Fruit fly (Drosophila melanogaster) whole organism, embryonic: Measurements from ENCODE around the gene CG12723.

Source experiments
- Antp ChIP-seq: fragments of 200-800 bp; sonication (Bioruptor generic); optimal IDR thresholded peaks from 3 replicates; lab custom pipeline; 2016; ENCODE audit warnings: missing biosample characterization, missing genetic modification characterization
- CG10654 ChIP-seq: fragments of 200-800 bp; sonication (Bioruptor generic); optimal IDR thresholded peaks from 2 replicates; lab custom pipeline; 2016; ENCODE audit warnings: missing biosample characterization, missing genetic modification characterization
- CG14014 ChIP-seq: fragments of 200-800 bp; sonication (Bioruptor generic); IDR thresholded peaks from 2 replicates; pipeline ENCODE4 v1.3.6; 2022; ENCODE audit warnings: missing biosample characterization, missing genetic modification characterization
- CG15479 ChIP-seq: fragments of 200-800 bp; sonication (Bioruptor generic); optimal IDR thresholded peaks from 3 replicates; lab custom pipeline; 2019; ENCODE audit warnings: missing biosample characterization, mild to moderate bottlenecking, missing genetic modification characterization, moderate library complexity
- CG18764 ChIP-seq: fragments of 200-800 bp; sonication (Bioruptor generic); optimal IDR thresholded peaks from 3 replicates; lab custom pipeline; 2016; ENCODE audit warnings: missing biosample characterization, missing genetic modification characterization
- CG2678 ChIP-seq: fragments of 200-800 bp; sonication (Bioruptor generic); optimal IDR thresholded peaks from 3 replicates; lab custom pipeline; 2019; ENCODE audit warnings: missing biosample characterization, mild to moderate bottlenecking, missing genetic modification characterization, moderate library complexity
- CG2875 ChIP-seq: fragments of 200-800 bp; sonication (Bioruptor generic); optimal IDR thresholded peaks from 2 replicates; lab custom pipeline; 2017; ENCODE audit warnings: missing biosample characterization, mild to moderate bottlenecking, missing genetic modification characterization, missing genetic modification reagents
- CG30403 ChIP-seq: fragments of 200-800 bp; sonication (Bioruptor generic); optimal IDR thresholded peaks from 3 replicates; lab custom pipeline; 2016; ENCODE audit warnings: missing biosample characterization, missing genetic modification characterization
- CG31224 ChIP-seq: fragments of 200-800 bp; sonication (Bioruptor generic); IDR thresholded peaks from 2 replicates; pipeline ENCODE4 v1.3.6; 2022; ENCODE audit warnings: missing biosample characterization, missing genetic modification characterization
- CG31441 ChIP-seq: fragments of 200-800 bp; sonication (Bioruptor generic); IDR thresholded peaks from 2 replicates; pipeline ENCODE4 v1.3.6; 2022; ENCODE audit warnings: missing biosample characterization, missing genetic modification characterization
- CG3726 ChIP-seq: fragments of 200-800 bp; sonication (Bioruptor generic); IDR thresholded peaks from 3 replicates; pipeline ENCODE4, ENCODE4 v1.3.6; 2022; ENCODE audit warnings: missing biosample characterization, missing genetic modification characterization
- CG5180 ChIP-seq: fragments of 200-800 bp; sonication (Bioruptor generic); optimal IDR thresholded peaks from 3 replicates; lab custom pipeline; 2017; ENCODE audit warnings: missing biosample characterization, missing genetic modification characterization, mild to moderate bottlenecking, moderate library complexity, missing genetic modification reagents
- CG6254 ChIP-seq: fragments of 200-800 bp; sonication (Bioruptor generic); optimal IDR thresholded peaks from 3 replicates; lab custom pipeline; 2017; ENCODE audit warnings: mild to moderate bottlenecking, missing biosample characterization, missing genetic modification reagents, missing genetic modification characterization
- CG6654 ChIP-seq: fragments of 200-800 bp; sonication (Bioruptor generic); optimal IDR thresholded peaks from 2 replicates; lab custom pipeline; 2017; ENCODE audit warnings: missing biosample characterization, mild to moderate bottlenecking, missing genetic modification characterization
- CG6791 ChIP-seq: fragments of 200-800 bp; sonication (Bioruptor generic); IDR thresholded peaks from 3 replicates; pipeline ENCODE4 v1.3.6; 2022; ENCODE audit warnings: missing biosample characterization, missing genetic modification characterization; ENCODE audit not compliant: partially characterized antibody
- CG7556 ChIP-seq: fragments of 200-800 bp; sonication (Bioruptor generic); optimal IDR thresholded peaks from 2 replicates; lab custom pipeline; 2017; ENCODE audit warnings: missing biosample characterization, mild to moderate bottlenecking, missing genetic modification characterization
- CG8944 ChIP-seq: fragments of 200-800 bp; sonication (Bioruptor generic); optimal IDR thresholded peaks from 3 replicates; lab custom pipeline; 2016; ENCODE audit warnings: missing biosample characterization, missing genetic modification characterization
- Dip2 ChIP-seq: fragments of 200-800 bp; sonication (Bioruptor generic); IDR thresholded peaks from 2 replicates; pipeline ENCODE4 v1.3.6; 2022; ENCODE audit warnings: missing biosample characterization, missing genetic modification characterization
- Doc2 ChIP-seq: fragments of 200-800 bp; sonication (Bioruptor generic); IDR thresholded peaks from 2 replicates; pipeline ENCODE4 v1.3.6; 2022; ENCODE audit warnings: missing biosample characterization, missing genetic modification characterization
- Fer2 ChIP-seq: fragments of 200-800 bp; sonication (Bioruptor generic); optimal IDR thresholded peaks from 2 replicates; lab custom pipeline; 2018; ENCODE audit warnings: missing biosample characterization, mild to moderate bottlenecking, missing genetic modification characterization, moderate library complexity
- Kr ChIP-seq: fragments of 200-800 bp; sonication (Bioruptor generic); optimal IDR thresholded peaks from 2 replicates; lab custom pipeline; 2017; ENCODE audit warnings: missing biosample characterization, mild to moderate bottlenecking, missing genetic modification characterization
- MESR4 ChIP-seq: fragments of 200-800 bp; sonication (Bioruptor generic); optimal IDR thresholded peaks from 2 replicates; lab custom pipeline; 2018; ENCODE audit warnings: missing biosample characterization, mild to moderate bottlenecking, missing genetic modification characterization, moderate library complexity
- Mrtf ChIP-seq: fragments of 200-800 bp; sonication (Bioruptor generic); IDR thresholded peaks from 3 replicates; pipeline ENCODE4 v1.3.6; 2022; ENCODE audit warnings: missing biosample characterization, missing genetic modification characterization
- Nf-YB ChIP-seq: fragments of 200-800 bp; sonication (Bioruptor generic); optimal IDR thresholded peaks from 3 replicates; lab custom pipeline; 2019; ENCODE audit warnings: missing biosample characterization, mild to moderate bottlenecking, missing genetic modification characterization, moderate library complexity
- NfI ChIP-seq: fragments of 200-800 bp; sonication (Bioruptor generic); optimal IDR thresholded peaks from 3 replicates; lab custom pipeline; 2018; ENCODE audit warnings: missing biosample characterization, mild to moderate bottlenecking, missing genetic modification characterization, moderate library complexity
- Pdp1 ChIP-seq, 2 experiments: fragments of 200-800 bp; sonication (Bioruptor generic); optimal IDR thresholded peaks; 3 replicates each; lab custom pipeline; 2016; ENCODE audit warnings: missing biosample characterization in 2 of 2, missing genetic modification characterization in 2 of 2, mild to moderate bottlenecking in 1 of 2, moderate library complexity in 1 of 2
- Sry-β ChIP-seq: fragments of 200-800 bp; sonication (Bioruptor generic); optimal IDR thresholded peaks from 2 replicates; lab custom pipeline; 2018; ENCODE audit warnings: missing biosample characterization, mild to moderate bottlenecking, missing genetic modification characterization, moderate library complexity
- Sry-δ ChIP-seq: fragments of 200-800 bp; sonication (Bioruptor generic); optimal IDR thresholded peaks from 2 replicates; lab custom pipeline; 2016; ENCODE audit warnings: missing biosample characterization, missing genetic modification characterization
- Xbp1 ChIP-seq: fragments of 200-800 bp; sonication (Bioruptor generic); optimal IDR thresholded peaks from 3 replicates; lab custom pipeline; 2016; ENCODE audit warnings: missing biosample characterization, mild to moderate bottlenecking, missing genetic modification characterization
- bab2 ChIP-seq: fragments of 200-800 bp; sonication (Bioruptor generic); optimal IDR thresholded peaks from 2 replicates; lab custom pipeline; 2016; ENCODE audit warnings: missing biosample characterization, missing genetic modification characterization
- btn ChIP-seq: fragments of 200-800 bp; sonication (Bioruptor generic); optimal IDR thresholded peaks from 2 replicates; lab custom pipeline; 2016; ENCODE audit warnings: missing biosample characterization, missing genetic modification characterization
- danr ChIP-seq: fragments of 200-800 bp; sonication (Bioruptor generic); IDR thresholded peaks from 2 replicates; pipeline ENCODE4 v1.3.6; 2022; ENCODE audit warnings: missing biosample characterization, missing genetic modification characterization
- esg ChIP-seq: fragments of 200-800 bp; sonication (Bioruptor generic); conservative IDR thresholded peaks from 2 replicates; pipeline ENCODE4 v1.3.6; 2022; ENCODE audit warnings: missing biosample characterization, missing genetic modification characterization
- hkb ChIP-seq, 2 experiments: fragments of 200-800 bp in 1 of 2; fragments of >200 bp in 1 of 2; sonication (Bioruptor generic) in 1 of 2; IDR thresholded peaks in 1 of 2; optimal IDR thresholded peaks in 1 of 2; 2 replicates each; pipeline versions ENCODE4 v1.3.6 to Lab custom; 2017 to 2022; ENCODE audit warnings: missing biosample characterization in 1 of 2, missing genetic modification characterization in 1 of 2
- hth ChIP-seq: fragments of >200 bp; optimal IDR thresholded peaks from 2 replicates; lab custom pipeline; 2017; ENCODE audit warnings: inconsistent platforms
- klu ChIP-seq: fragments of 200-800 bp; sonication (Bioruptor generic); IDR thresholded peaks from 2 replicates; pipeline ENCODE4 v1.3.6; 2022; ENCODE audit warnings: missing biosample characterization, missing genetic modification characterization
- lola ChIP-seq, 3 experiments: fragments of >200 bp in 2 of 3; fragments of 200-800 bp in 1 of 3; sonication (Bioruptor generic) in 1 of 3; optimal IDR thresholded peaks; 2 replicates each; lab custom pipeline; 2017 to 2019; ENCODE audit warnings: missing biosample characterization in 3 of 3, missing genetic modification characterization in 3 of 3, mild to moderate bottlenecking in 1 of 3, moderate library complexity in 1 of 3
- lov ChIP-seq, 2 experiments: fragments of 200-800 bp in 1 of 2; fragments of >200 bp in 1 of 2; sonication (Bioruptor generic) in 1 of 2; IDR thresholded peaks in 1 of 2; optimal IDR thresholded peaks in 1 of 2; 2 replicates in 1 of 2; 3 replicates in 1 of 2; pipeline versions ENCODE4 v1.3.6 to Lab custom; 2017 to 2022; ENCODE audit warnings: missing biosample characterization in 1 of 2, missing genetic modification characterization in 1 of 2
- pnt ChIP-seq: fragments of 200-800 bp; sonication (Bioruptor generic); optimal IDR thresholded peaks from 3 replicates; lab custom pipeline; 2016; ENCODE audit warnings: missing biosample characterization, missing genetic modification characterization
- ranshi ChIP-seq: fragments of 200-800 bp; sonication (Bioruptor generic); IDR thresholded peaks from 2 replicates; pipeline ENCODE4 v1.3.6; 2022; ENCODE audit warnings: missing biosample characterization, missing genetic modification characterization
- repo ChIP-seq: fragments of 200-800 bp; sonication (Bioruptor generic); optimal IDR thresholded peaks from 2 replicates; lab custom pipeline; 2016; ENCODE audit warnings: missing biosample characterization, missing genetic modification characterization
- row ChIP-seq: fragments of 200-800 bp; sonication (Bioruptor generic); IDR thresholded peaks from 3 replicates; pipeline ENCODE4 v1.3.6; 2022; ENCODE audit warnings: missing biosample characterization, missing genetic modification characterization
- sens-2 ChIP-seq: fragments of 200-800 bp; sonication (Bioruptor generic); IDR thresholded peaks from 2 replicates; pipeline ENCODE4 v1.3.6; 2022; ENCODE audit warnings: missing biosample characterization, missing genetic modification characterization
- shn ChIP-seq: fragments of 200-800 bp; sonication (Bioruptor generic); optimal IDR thresholded peaks from 3 replicates; lab custom pipeline; 2016; ENCODE audit warnings: missing biosample characterization, missing genetic modification characterization
- sim ChIP-seq: fragments of 200-800 bp; sonication (Bioruptor generic); IDR thresholded peaks from 2 replicates; pipeline ENCODE4 v1.3.6; 2022; ENCODE audit warnings: missing biosample characterization, missing genetic modification characterization
- so ChIP-seq: fragments of 200-800 bp; sonication (Bioruptor generic); IDR thresholded peaks from 3 replicates; pipeline ENCODE4 v1.3.6; 2022; ENCODE audit warnings: missing biosample characterization, missing genetic modification characterization
- tin ChIP-seq: fragments of 200-800 bp; sonication (Bioruptor generic); optimal IDR thresholded peaks from 3 replicates; lab custom pipeline; 2016; ENCODE audit warnings: missing biosample characterization, missing genetic modification characterization
- tio ChIP-seq: fragments of 200-800 bp; sonication (Bioruptor generic); optimal IDR thresholded peaks from 2 replicates; lab custom pipeline; 2017; ENCODE audit warnings: missing biosample characterization, missing genetic modification characterization, inconsistent platforms
- twi ChIP-seq: fragments of 200-800 bp; optimal IDR thresholded peaks from 2 replicates; lab custom pipeline; 2019; ENCODE audit warnings: missing biosample characterization, mild to moderate bottlenecking, missing genetic modification characterization, moderate library complexity
- tx ChIP-seq: fragments of 200-800 bp; sonication (Bioruptor generic); optimal IDR thresholded peaks from 2 replicates; lab custom pipeline; 2016; ENCODE audit warnings: missing biosample characterization, missing genetic modification characterization

The CG12723 gene

DNA sequence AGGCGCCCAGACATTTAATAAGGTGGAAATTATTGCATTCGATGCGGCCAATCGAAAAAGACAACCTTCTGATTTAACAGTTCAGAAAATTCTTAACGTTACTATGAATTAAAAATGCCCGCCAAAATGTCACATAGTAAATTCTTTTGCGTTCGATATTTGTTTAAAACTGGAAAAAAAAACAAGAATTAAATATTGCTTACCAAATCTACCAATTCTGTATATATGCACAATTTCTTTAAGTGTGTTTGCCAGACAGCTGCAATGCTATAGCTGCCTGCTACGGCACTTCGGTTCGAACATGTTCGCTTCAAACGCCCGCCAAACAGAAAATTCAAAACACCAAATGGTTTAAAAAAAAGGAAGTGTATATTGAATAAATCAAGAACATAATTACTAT is 22.4 kb upstream of the CG12723 start (continued):
- TF ChIP-seq so (GFP tag; lab: Robert Waterston, UW) (0 out of 3 replicates have a peak, but pooled peaks have one; percentile 16), Xbp1 (GFP tag; lab: Kevin White, UChicago) (peak; percentile 74), CG2875 (GFP tag; lab: Kevin White, UChicago) (no peak), bab2 (GFP tag; lab: Kevin White, UChicago) (peak; percentile 60), Doc2 (GFP tag; lab: Robert Waterston, UW) (no peak), sim (GFP tag; lab: Robert Waterston, UW) (peak; percentile 57; the same call in 1 of the 2 replicates), Pdp1 (GFP tag; optimal IDR thresholded peaks at IDR 0.05; lab: Kevin White, UChicago) (peak; percentile 67 to 69), CG6654 (GFP tag; lab: Kevin White, UChicago) (peak; percentile 17), CG10654 (GFP tag; lab: Kevin White, UChicago) (peak; percentile 33), twi (tag; lab: Kevin White, UChicago) (no peak), Sry-β (GFP tag; lab: Kevin White, UChicago) (no peak), NfI (GFP tag; lab: Kevin White, UChicago) (peak; percentile 50), CG6254 (peak; percentile 0), sens-2 (peak; percentile 64), Mrtf (GFP tag; lab: Robert Waterston, UW) (peak; percentile 64; the same call in 2 of the 3 replicates), CG14014 (GFP tag; lab: Robert Waterston, UW) (no peak), CG18764 (GFP tag; lab: Kevin White, UChicago) (peak; percentile 48), Sry-δ (GFP tag; lab: Kevin White, UChicago) (peak; percentile 43), CG5180 (peak; percentile 100), Antp (peak; percentile 63), CG2678 (peak; percentile 66), CG3726 (GFP tag; lab: Robert Waterston, UW) (no peak), CG7556 (peak; percentile 63), lov (optimal IDR thresholded peaks at IDR 0.05; lab: Kevin White, UChicago) (no peak), lov (GFP tag; IDR thresholded peaks at IDR 0.05; lab: Robert Waterston, UW) (peak; percentile 73; the same call in 1 of the 3 replicates), ranshi (GFP tag; lab: Robert Waterston, UW) (peak; percentile 58), CG31441 (GFP tag; lab: Robert Waterston, UW) (peak; percentile 15; the same call in 1 of the 2 replicates), tx (peak; percentile 61), CG30403 (GFP tag; lab: Kevin White, UChicago) (peak; percentile 75), hth (lab: Kevin White, UChicago) (no peak), Nf-YB (GFP tag; lab: Kevin White, UChicago) (peak; percentile 25), Dip2 (no peak), danr (GFP tag; lab: Robert Waterston, UW) (no peak), lola (GFP tag; optimal IDR thresholded peaks at IDR 0.05; lab: Kevin White, UChicago) (peak in 1 of 3 experiments; percentile 2), hkb (optimal IDR thresholded peaks at IDR 0.05; lab: Kevin White, UChicago) (no peak), hkb (GFP tag; IDR thresholded peaks at IDR 0.05; lab: Robert Waterston, UW) (peak; percentile 82), tin (GFP tag; lab: Kevin White, UChicago) (peak; percentile 68), CG8944 (GFP tag; lab: Kevin White, UChicago) (peak; percentile 71), klu (GFP tag; lab: Robert Waterston, UW) (no peak), Kr (GFP tag; lab: Kevin White, UChicago) (no peak), CG6791 (GFP tag; lab: Robert Waterston, UW) (no peak), MESR4 (GFP tag; lab: Kevin White, UChicago) (no peak), shn (GFP tag; lab: Kevin White, UChicago) (peak; percentile 67), repo (GFP tag; lab: Kevin White, UChicago) (peak; percentile 48), Fer2 (tag; lab: Kevin White, UChicago) (no peak), CG15479 (GFP tag; lab: Kevin White, UChicago) (no peak), tio (GFP tag; lab: Kevin White, UChicago) (peak; percentile 55), pnt (GFP tag; lab: Kevin White, UChicago) (peak; percentile 69), btn (peak; percentile 17), esg (GFP tag; lab: Robert Waterston, UW) (peak; percentile 63), row (peak; percentile 74), CG31224 (GFP tag; lab: Robert Waterston, UW) (peak; percentile 31; the same call in 1 of the 2 replicates)
